Worm (Caenorhabditis elegans) whole organism, midembryonic: ENCODE results near the gene col-115.

Experiments used
- T22C8.4 ChIP-seq: fragments of 200-800 bp; sonication (Bioruptor generic); IDR thresholded peaks from 2 replicates; pipeline ENCODE4 v1.3.6; 2022; ENCODE audit warnings: missing genetic modification characterization, missing compliant biosample characterization
- flt-1 ChIP-seq: fragments of 200-800 bp; sonication (Bioruptor generic); IDR thresholded peaks from 2 replicates; pipeline ENCODE4 v1.3.6; 2022; ENCODE audit warnings: missing genetic modification characterization, missing compliant biosample characterization
- med-1 ChIP-seq: sonication (generic microtip); optimal IDR thresholded peaks from 2 replicates; lab custom pipeline; 2017; ENCODE audit warnings: missing genetic modification characterization, mild to moderate bottlenecking, missing compliant biosample characterization, antibody characterized with exemption, missing genetic modification reagents; ENCODE audit not compliant: insufficient read depth
- ztf-23 ChIP-seq: fragments of 200-800 bp; sonication (Bioruptor generic); IDR thresholded peaks from 2 replicates; pipeline ENCODE4 v1.3.6; 2022; ENCODE audit warnings: missing genetic modification reagents, missing genetic modification characterization, missing compliant biosample characterization
- ztf-29 ChIP-seq: fragments of 200-800 bp; sonication (Bioruptor generic); IDR thresholded peaks from 2 replicates; pipeline ENCODE4 v1.3.6; 2022; ENCODE audit warnings: missing genetic modification reagents, missing genetic modification characterization, missing compliant biosample characterization

- TF ChIP-seq flt-1 (no peak), ztf-23 (GFP tag; lab: Robert Waterston, UW) (no peak), ztf-29 (GFP tag; lab: Robert Waterston, UW) (no peak), T22C8.4 (GFP tag; lab: Robert Waterston, UW) (no peak), med-1 (no peak)
These were observed 40.9 kb downstream of the col-115 start, which contains the start of gene nhr-31 for ce11 chrIV:8029413-8029812.
